Fruit fly (Drosophila melanogaster) whole organism, embryonic: ENCODE measurements around the gene Gel.
A peak's percentile ranks its signal among the peaks of the same experiment; 100 is the strongest.

Source experiments
- Antp ChIP-seq: fragments of 200-800 bp; sonication (Bioruptor generic); optimal IDR thresholded peaks from 3 replicates; lab custom pipeline; 2016; ENCODE audit warnings: missing biosample characterization, missing genetic modification characterization
- Awh ChIP-seq: fragments of 200-800 bp; sonication (Bioruptor generic); IDR thresholded peaks from 2 replicates; pipeline ENCODE4, ENCODE4 v1.3.6; 2022; ENCODE audit warnings: missing biosample characterization, missing genetic modification characterization
- B-H2 ChIP-seq: fragments of 200-800 bp; sonication (Bioruptor generic); optimal IDR thresholded peaks from 2 replicates; lab custom pipeline; 2018; ENCODE audit warnings: missing biosample characterization, mild to moderate bottlenecking, missing genetic modification characterization
- Bdp1 ChIP-seq: fragments of 200-800 bp; sonication (Bioruptor generic); optimal IDR thresholded peaks from 3 replicates; lab custom pipeline; 2016; ENCODE audit warnings: missing biosample characterization, missing genetic modification characterization
- CG10366 ChIP-seq: fragments of 200-800 bp; sonication (Bioruptor generic); IDR thresholded peaks from 2 replicates; pipeline ENCODE4 v1.3.6; 2022; ENCODE audit warnings: missing biosample characterization, missing genetic modification characterization
- CG10431 ChIP-seq: fragments of 200-800 bp; sonication (Bioruptor generic); optimal IDR thresholded peaks from 3 replicates; lab custom pipeline; 2018; ENCODE audit warnings: missing biosample characterization, mild to moderate bottlenecking, missing genetic modification characterization
- CG10462 ChIP-seq: fragments of 200-800 bp; sonication (Bioruptor generic); optimal IDR thresholded peaks from 2 replicates; lab custom pipeline; 2016; ENCODE audit warnings: missing biosample characterization, missing genetic modification characterization
- CG11093 ChIP-seq: fragments of 200-800 bp; sonication (Bioruptor generic); IDR thresholded peaks from 3 replicates; pipeline ENCODE4 v1.3.6; 2022; ENCODE audit warnings: missing biosample characterization, missing genetic modification characterization
- CG11504 ChIP-seq: fragments of 200-800 bp; sonication (Bioruptor generic); optimal IDR thresholded peaks from 3 replicates; lab custom pipeline; 2019; ENCODE audit warnings: missing biosample characterization, mild to moderate bottlenecking, missing genetic modification characterization, moderate library complexity
- CG11560 ChIP-seq: fragments of 200-800 bp; sonication (Bioruptor generic); IDR thresholded peaks from 3 replicates; pipeline ENCODE4 v1.3.6; 2022; ENCODE audit warnings: missing biosample characterization, missing genetic modification characterization
- CG12391 ChIP-seq: fragments of 200-800 bp; sonication (Bioruptor generic); optimal IDR thresholded peaks from 3 replicates; lab custom pipeline; 2018; ENCODE audit warnings: missing biosample characterization, mild to moderate bottlenecking, missing genetic modification characterization, moderate library complexity
- CG13287 ChIP-seq: fragments of 200-800 bp; sonication (Bioruptor generic); IDR thresholded peaks from 2 replicates; pipeline ENCODE4 v1.3.6; 2022; ENCODE audit warnings: missing biosample characterization, missing genetic modification characterization; ENCODE audit not compliant: partially characterized antibody
- CG13624 ChIP-seq: fragments of 200-800 bp; sonication (Bioruptor generic); optimal IDR thresholded peaks from 2 replicates; lab custom pipeline; 2016; ENCODE audit warnings: missing biosample characterization, missing genetic modification characterization
- CG13775 ChIP-seq: fragments of 200-800 bp; sonication (Bioruptor generic); optimal IDR thresholded peaks from 3 replicates; lab custom pipeline; 2017; ENCODE audit warnings: missing biosample characterization, mild to moderate bottlenecking, missing genetic modification characterization
- CG13894 ChIP-seq: fragments of 200-800 bp; sonication (Bioruptor generic); optimal IDR thresholded peaks from 3 replicates; lab custom pipeline; 2018; ENCODE audit warnings: missing biosample characterization, mild to moderate bottlenecking, missing genetic modification characterization, moderate library complexity
- CG15601 ChIP-seq: fragments of 200-800 bp; sonication (Bioruptor generic); optimal IDR thresholded peaks from 3 replicates; lab custom pipeline; 2019; ENCODE audit warnings: missing biosample characterization, mild to moderate bottlenecking, missing genetic modification characterization, moderate library complexity
- CG2116 ChIP-seq: fragments of 200-800 bp; sonication (Bioruptor generic); optimal IDR thresholded peaks from 3 replicates; lab custom pipeline; 2018; ENCODE audit warnings: missing biosample characterization, mild to moderate bottlenecking, missing genetic modification characterization
- CG2120 ChIP-seq: fragments of 200-800 bp; sonication (Bioruptor generic); optimal IDR thresholded peaks from 3 replicates; lab custom pipeline; 2016; ENCODE audit warnings: missing biosample characterization, missing genetic modification characterization
- CG2129 ChIP-seq: fragments of 200-800 bp; sonication (Bioruptor generic); IDR thresholded peaks from 2 replicates; pipeline ENCODE4 v1.3.6; 2022; ENCODE audit warnings: missing biosample characterization, missing genetic modification characterization; ENCODE audit not compliant: partially characterized antibody
- CG4404 ChIP-seq: fragments of 200-800 bp; sonication (Bioruptor generic); IDR thresholded peaks from 2 replicates; pipeline ENCODE4 v1.3.6; 2022; ENCODE audit warnings: missing biosample characterization, missing genetic modification characterization
- CG4820 ChIP-seq: fragments of 200-800 bp; sonication (Bioruptor generic); optimal IDR thresholded peaks from 3 replicates; lab custom pipeline; 2016; ENCODE audit warnings: missing biosample characterization, missing genetic modification characterization
- CG8924 ChIP-seq: fragments of 200-800 bp; optimal IDR thresholded peaks from 3 replicates; lab custom pipeline; 2019; ENCODE audit warnings: missing biosample characterization, mild to moderate bottlenecking, missing genetic modification characterization, moderate library complexity
- Camta ChIP-seq: fragments of 200-800 bp; sonication (Bioruptor generic); optimal IDR thresholded peaks from 2 replicates; lab custom pipeline; 2016; ENCODE audit warnings: missing biosample characterization, missing genetic modification characterization
- Deaf1 ChIP-seq: fragments of 200-800 bp; optimal IDR thresholded peaks from 3 replicates; lab custom pipeline; 2019; ENCODE audit warnings: missing biosample characterization, mild to moderate bottlenecking, missing genetic modification characterization, moderate library complexity
- Dip3 ChIP-seq: fragments of 200-800 bp; sonication (Bioruptor generic); optimal IDR thresholded peaks from 3 replicates; lab custom pipeline; 2016; ENCODE audit warnings: missing biosample characterization, missing genetic modification characterization
- Doc3 ChIP-seq: fragments of 200-800 bp; sonication (Bioruptor generic); IDR thresholded peaks from 3 replicates; pipeline ENCODE4 v1.3.6; 2022; ENCODE audit warnings: missing biosample characterization, missing genetic modification characterization; ENCODE audit not compliant: partially characterized antibody
- Drgx ChIP-seq: fragments of 200-800 bp; sonication (Bioruptor generic); IDR thresholded peaks from 2 replicates; pipeline ENCODE4 v1.3.6; 2022; ENCODE audit warnings: missing biosample characterization, missing genetic modification characterization
- Ets65A ChIP-seq: fragments of 200-800 bp; sonication (Bioruptor generic); peaks from one replicate; lab custom pipeline; 2016; ENCODE audit warnings: missing biosample characterization, missing genetic modification characterization
- GATAe ChIP-seq: fragments of 200-800 bp; sonication (Bioruptor generic); conservative IDR thresholded peaks from 2 replicates; pipeline ENCODE4 v1.3.6; 2022; ENCODE audit warnings: missing biosample characterization, missing genetic modification characterization
- Hmx ChIP-seq: fragments of 200-800 bp; sonication (Bioruptor generic); optimal IDR thresholded peaks from 2 replicates; lab custom pipeline; 2016; ENCODE audit warnings: missing biosample characterization, missing genetic modification characterization
- MBD-R2 ChIP-seq: fragments of 200-800 bp; sonication (Bioruptor generic); IDR thresholded peaks from 2 replicates; pipeline ENCODE4 v1.3.6; 2022; ENCODE audit warnings: missing biosample characterization, missing genetic modification characterization
- NfI ChIP-seq: fragments of 200-800 bp; sonication (Bioruptor generic); optimal IDR thresholded peaks from 3 replicates; lab custom pipeline; 2018; ENCODE audit warnings: missing biosample characterization, mild to moderate bottlenecking, missing genetic modification characterization, moderate library complexity
- bsh ChIP-seq, 2 experiments: fragments of 200-800 bp; sonication (Bioruptor generic); optimal IDR thresholded peaks; 2 replicates each; lab custom pipeline; 2017 to 2018; ENCODE audit warnings: mild to moderate bottlenecking in 2 of 2, missing biosample characterization in 2 of 2, missing genetic modification characterization in 2 of 2, moderate library complexity in 1 of 2
- caup ChIP-seq: fragments of 200-800 bp; sonication (Bioruptor generic); optimal IDR thresholded peaks from 3 replicates; lab custom pipeline; 2017; ENCODE audit warnings: missing biosample characterization, mild to moderate bottlenecking, missing genetic modification characterization, moderate library complexity; ENCODE audit not compliant: severe bottlenecking
- chm ChIP-seq: fragments of 200-800 bp; sonication (Bioruptor generic); IDR thresholded peaks from 2 replicates; pipeline ENCODE4 v1.3.6; 2022; ENCODE audit warnings: missing biosample characterization, missing genetic modification characterization
- crp ChIP-seq, 2 experiments: fragments of 200-800 bp; sonication (Bioruptor generic); optimal IDR thresholded peaks; 2 replicates in 1 of 2; 3 replicates in 1 of 2; lab custom pipeline; 2017; ENCODE audit warnings: missing biosample characterization in 2 of 2, missing genetic modification characterization in 2 of 2, mild to moderate bottlenecking in 1 of 2, moderate library complexity in 1 of 2
- dysf ChIP-seq: fragments of 200-800 bp; sonication (Bioruptor generic); IDR thresholded peaks from 3 replicates; pipeline ENCODE4 v1.3.6; 2022; ENCODE audit warnings: missing biosample characterization, missing genetic modification characterization
- eve ChIP-seq, 2 experiments: fragments of >200 bp; optimal IDR thresholded peaks; 2 replicates each; lab custom pipeline; 2017; ENCODE audit warnings: missing biosample characterization in 2 of 2, missing genetic modification characterization in 2 of 2
- fru ChIP-seq: fragments of >200 bp; optimal IDR thresholded peaks from 2 replicates; lab custom pipeline; 2017
- gsb-n ChIP-seq: fragments of 200-800 bp; sonication (Bioruptor generic); optimal IDR thresholded peaks from 3 replicates; lab custom pipeline; 2018; ENCODE audit warnings: missing biosample characterization, mild to moderate bottlenecking, missing genetic modification characterization
- lab ChIP-seq: fragments of 200-800 bp; sonication (Bioruptor generic); optimal IDR thresholded peaks from 3 replicates; lab custom pipeline; 2017; ENCODE audit warnings: missing biosample characterization, missing genetic modification characterization, mild to moderate bottlenecking, moderate library complexity, missing genetic modification reagents
- nmo ChIP-seq: fragments of 200-800 bp; sonication (Bioruptor generic); optimal IDR thresholded peaks from 2 replicates; lab custom pipeline; 2018; ENCODE audit warnings: missing biosample characterization, mild to moderate bottlenecking, missing genetic modification characterization, moderate library complexity
- pros ChIP-seq: fragments of 200-800 bp; sonication (Bioruptor generic); optimal IDR thresholded peaks from 3 replicates; lab custom pipeline; 2019; ENCODE audit warnings: missing biosample characterization, mild to moderate bottlenecking, missing genetic modification characterization, moderate library complexity
- rib ChIP-seq: fragments of 200-800 bp; sonication (Bioruptor generic); IDR thresholded peaks from 2 replicates; pipeline ENCODE4 v1.3.6; 2022; ENCODE audit warnings: missing biosample characterization, missing genetic modification characterization
- sd ChIP-seq: fragments of 200-800 bp; sonication (Bioruptor generic); optimal IDR thresholded peaks from 3 replicates; lab custom pipeline; 2018; ENCODE audit warnings: missing biosample characterization, mild to moderate bottlenecking, missing genetic modification characterization, moderate library complexity
- sqz ChIP-seq: fragments of 200-800 bp; sonication (Bioruptor generic); optimal IDR thresholded peaks from 3 replicates; lab custom pipeline; 2018; ENCODE audit warnings: missing biosample characterization, mild to moderate bottlenecking, missing genetic modification characterization
- sr ChIP-seq: fragments of 200-800 bp; sonication (Bioruptor generic); IDR thresholded peaks from 3 replicates; pipeline ENCODE4 v1.3.6; 2022; ENCODE audit warnings: missing biosample characterization, missing genetic modification characterization
- vnd ChIP-seq: fragments of 200-800 bp; sonication (Bioruptor generic); IDR thresholded peaks from 3 replicates; pipeline ENCODE4 v1.3.6; 2022; ENCODE audit warnings: missing biosample characterization, missing genetic modification characterization; ENCODE audit not compliant: partially characterized antibody

Gel gene

dm6 chr3R:4215264-4215993, 19.6 kb upstream of the Gel start, which contains the start of gene CG14636 (continued):
- TF ChIP-seq dysf (GFP tag; lab: Robert Waterston, UW) (peak; percentile 90), CG10462 (GFP tag; lab: Kevin White, UChicago) (no peak), Doc3 (no peak), sr (GFP tag; lab: Robert Waterston, UW) (0 out of 3 replicates have a peak, but pooled peaks have one; percentile 28), CG12391 (tag; lab: Kevin White, UChicago) (peak; percentile 47), CG11093 (peak; percentile 40; the same call in 1 of the 3 replicates), rib (peak; percentile 75; the same call in 1 of the 2 replicates), Hmx (GFP tag; lab: Kevin White, UChicago) (no peak), CG13287 (GFP tag; lab: Robert Waterston, UW) (peak; percentile 52), sqz (GFP tag; lab: Kevin White, UChicago) (peak; percentile 28), CG2120 (GFP tag; lab: Kevin White, UChicago) (peak; percentile 77), fru (lab: Kevin White, UChicago) (no peak), bsh (GFP tag; optimal IDR thresholded peaks at IDR 0.05; lab: Kevin White, UChicago) (peak in 1 of 2 experiments; percentile 26), Camta (GFP tag; lab: Kevin White, UChicago) (peak; percentile 48), CG11560 (tag; lab: Robert Waterston, UW) (peak; percentile 69; the same call in 2 of the 3 replicates), B-H2 (GFP tag; lab: Kevin White, UChicago) (no peak), CG13624 (GFP tag; lab: Kevin White, UChicago) (peak; percentile 78), CG13775 (peak; percentile 51), CG2116 (GFP tag; lab: Kevin White, UChicago) (peak; percentile 25), CG15601 (tag; lab: Kevin White, UChicago) (no peak), Awh (peak; percentile 68), vnd (GFP tag; lab: Robert Waterston, UW) (0 out of 3 replicates have a peak, but pooled peaks have one; percentile 24), MBD-R2 (GFP tag; lab: Robert Waterston, UW) (peak; percentile 49; the same call in 1 of the 2 replicates), GATAe (peak; percentile 48; the same call in 1 of the 2 replicates), CG10366 (GFP tag; lab: Robert Waterston, UW) (peak; percentile 60), NfI (GFP tag; lab: Kevin White, UChicago) (peak; percentile 70), Drgx (GFP tag; lab: Robert Waterston, UW) (peak; percentile 83), CG2129 (no peak), crp (GFP tag; optimal IDR thresholded peaks at IDR 0.05; lab: Kevin White, UChicago) (no peak), Deaf1 (tag; lab: Kevin White, UChicago) (peak; percentile 57), Bdp1 (peak; percentile 36), gsb-n (tag; lab: Kevin White, UChicago) (no peak), chm (GFP tag; lab: Robert Waterston, UW) (no peak; the same call in 1 of the 2 replicates), Dip3 (peak; percentile 51), Ets65A (GFP tag; lab: Kevin White, UChicago) (peak; percentile 87), pros (GFP tag; lab: Kevin White, UChicago) (peak; percentile 12), caup (GFP tag; lab: Kevin White, UChicago) (peak; percentile 67), CG13894 (no peak), CG10431 (GFP tag; lab: Kevin White, UChicago) (no peak), CG4404 (GFP tag; lab: Robert Waterston, UW) (peak; percentile 46; the same call in 1 of the 2 replicates), CG4820 (peak; percentile 39), nmo (GFP tag; lab: Kevin White, UChicago) (peak; percentile 43), lab (peak; percentile 88), sd (tag; lab: Kevin White, UChicago) (peak; percentile 8), Antp (GFP tag; lab: Kevin White, UChicago) (peak; percentile 80), eve (GFP tag; optimal IDR thresholded peaks at IDR 0.05; lab: Kevin White, UChicago) (no peak), CG8924 (tag; lab: Kevin White, UChicago) (peak; percentile 58), CG11504 (tag; lab: Kevin White, UChicago) (peak; percentile 83)
